Worm (Caenorhabditis elegans) whole organism, late embryonic: ENCODE data around the gene miro-1.
"Not testable (repeated sequence)": the region's sequence is repeated elsewhere in the genome, so short reads cannot be mapped to it uniquely, and the experiment has no call there.

Experiments
- F13H6.1 ChIP-seq: sonication (generic microtip); optimal IDR thresholded peaks from 2 replicates; lab custom pipeline; 2016; ENCODE audit warnings: missing genetic modification characterization, missing compliant biosample characterization
- ama-1 ChIP-seq: fragments of 150-350 bp; optimal IDR thresholded peaks from 2 replicates; lab custom pipeline; 2014
- ceh-31 ChIP-seq: sonication (generic microtip); optimal IDR thresholded peaks from 2 replicates; lab custom pipeline; 2016; ENCODE audit warnings: missing genetic modification characterization, missing compliant biosample characterization
- dve-1 ChIP-seq: sonication (generic microtip); optimal IDR thresholded peaks from 2 replicates; lab custom pipeline; 2017; ENCODE audit warnings: antibody characterized with exemption, mild to moderate bottlenecking, missing genetic modification characterization, missing compliant biosample characterization
- hlh-15 ChIP-seq: sonication (generic microtip); optimal IDR thresholded peaks from 2 replicates; lab custom pipeline; 2016; ENCODE audit warnings: missing genetic modification characterization, missing compliant biosample characterization
- hlh-6 ChIP-seq: sonication (generic microtip); optimal IDR thresholded peaks from 2 replicates; lab custom pipeline; 2016; ENCODE audit warnings: missing genotype, missing genetic modification characterization, missing compliant biosample characterization
- hlh-8 ChIP-seq: sonication (generic microtip); optimal IDR thresholded peaks from 2 replicates; lab custom pipeline; 2016; ENCODE audit warnings: missing genotype, missing genetic modification characterization, missing compliant biosample characterization
- lim-6 ChIP-seq: sonication (generic microtip); optimal IDR thresholded peaks from 2 replicates; lab custom pipeline; 2016; ENCODE audit warnings: missing genetic modification characterization, missing compliant biosample characterization
- lin-11 ChIP-seq: fragments of 200-800 bp; sonication (Bioruptor generic); optimal IDR thresholded peaks from 2 replicates; lab custom pipeline; 2018; ENCODE audit warnings: mild to moderate bottlenecking, missing genetic modification characterization, missing compliant biosample characterization
- pat-9 ChIP-seq: fragments of 200-800 bp; sonication (Bioruptor generic); optimal IDR thresholded peaks from 2 replicates; lab custom pipeline; 2018; ENCODE audit warnings: mild to moderate bottlenecking, missing genetic modification characterization, moderate library complexity, missing compliant biosample characterization
- pha-4 ChIP-seq: fragments of 150-350 bp; optimal IDR thresholded peaks from 2 replicates; lab custom pipeline; 2018; ENCODE audit warnings: missing biosample characterization, missing genetic modification reagents, missing genetic modification characterization
- pqm-1 ChIP-seq: sonication (generic microtip); optimal IDR thresholded peaks from 2 replicates; lab custom pipeline; 2016; ENCODE audit warnings: missing genetic modification characterization, missing compliant biosample characterization
- tbx-2 ChIP-seq: sonication (generic microtip); optimal IDR thresholded peaks from 2 replicates; lab custom pipeline; 2016; ENCODE audit warnings: missing genetic modification characterization, missing compliant biosample characterization

DNA sequence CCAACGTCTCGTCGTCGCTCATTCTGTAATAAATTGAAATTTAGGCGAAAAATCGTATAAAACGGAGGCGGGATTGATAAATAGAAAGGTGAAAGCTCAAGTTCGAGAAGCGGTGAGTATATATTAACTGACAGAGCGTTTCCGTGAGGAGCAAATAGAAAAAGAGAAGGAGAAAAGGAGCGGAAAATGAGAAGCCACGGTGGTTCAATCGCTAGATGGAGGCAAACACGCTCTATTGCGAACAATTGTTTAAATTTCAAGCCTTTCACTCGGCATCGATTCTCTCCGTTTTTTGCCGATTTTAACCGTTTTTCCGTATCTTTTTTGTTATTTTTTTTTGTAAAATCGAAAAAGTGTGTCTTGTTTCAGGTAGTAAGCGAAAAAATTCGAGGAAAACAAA, at the start of gene miro-1:
- not testable (repeated sequence) for TF ChIP-seq F13H6.1; lim-6 (tag; lab: Kevin White, UChicago); ceh-31 (tag; lab: Kevin White, UChicago); pat-9 (tag; lab: Kevin White, UChicago); hlh-15; tbx-2; hlh-8; ama-1 (lab: Kevin White, UChicago); dve-1 (tag; lab: Kevin White, UChicago); pqm-1 (tag; lab: Kevin White, UChicago); hlh-6 (tag; lab: Kevin White, UChicago); pha-4 (tag; lab: Kevin White, UChicago); lin-11 (tag; lab: Kevin White, UChicago)
